Worm (Caenorhabditis elegans): ENCODE results near the gene osm-5.

Gene osm-5

DNA sequence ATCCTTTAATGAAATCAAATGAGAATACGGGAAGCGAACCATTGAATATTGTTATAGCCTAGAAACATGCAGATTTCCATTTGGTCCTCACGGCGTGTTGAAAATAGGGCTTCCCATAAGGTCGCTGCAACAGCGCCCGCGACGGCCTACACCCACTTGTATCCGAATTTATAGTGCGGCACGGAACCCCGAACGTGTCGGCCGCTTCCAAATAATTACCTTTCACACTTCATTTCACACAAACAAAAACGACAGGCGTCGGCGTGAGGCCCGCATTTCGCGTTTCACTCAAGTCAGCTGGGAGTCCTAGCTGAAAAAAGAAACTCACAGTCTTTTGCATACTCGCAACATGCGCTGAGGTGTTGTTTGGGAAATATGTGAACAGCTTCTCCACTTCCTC, 49.4 kb downstream of the osm-5 start:
- TF ChIP-seq med-1 (GFP tag; optimal IDR thresholded peaks at IDR 0.05; ENCODE audit: insufficient read depth) = no peak
- no peak for TF ChIP-seq klf-2 (GFP tag; conservative IDR thresholded peaks at IDR 0.05)
- TF ChIP-seq ref-1 (GFP tag; conservative IDR thresholded peaks at IDR 0.05) = no peak
- TF ChIP-seq ztf-29 (GFP tag; IDR thresholded peaks at IDR 0.05) = no peak
- TF ChIP-seq cog-1 (tag; optimal IDR thresholded peaks at IDR 0.05) = no peak
- no peak for TF ChIP-seq flt-1 (GFP tag; IDR thresholded peaks at IDR 0.05)
- no peak for TF ChIP-seq tab-1 (GFP tag; IDR thresholded peaks at IDR 0.05)
- no peak for TF ChIP-seq T22C8.4 (GFP tag; IDR thresholded peaks at IDR 0.05)
- no peak for TF ChIP-seq ztf-23 (GFP tag; IDR thresholded peaks at IDR 0.05)

DNA sequence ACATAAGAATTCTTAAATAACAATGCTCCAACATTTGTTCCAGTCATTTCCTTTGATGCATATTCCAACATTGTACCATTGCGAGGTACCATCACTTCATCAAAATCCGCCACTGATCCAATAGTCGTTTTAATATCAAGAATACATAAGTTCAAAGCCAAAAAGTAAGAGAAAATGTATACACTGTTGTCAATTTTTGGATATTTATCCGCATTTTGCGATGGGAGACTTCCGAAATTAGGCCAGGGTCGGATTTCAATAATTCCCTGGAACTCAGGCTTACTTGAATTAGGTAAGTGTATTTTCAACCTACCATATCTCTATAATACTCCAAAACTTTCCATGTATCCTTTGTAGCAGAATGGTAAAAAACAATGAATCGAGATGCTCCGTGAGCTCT, 50.1 kb downstream of the osm-5 start, which contains the start of gene M02F4.2:
M02F4.2 (minus strand) TSS at position 101 of the 400 bp plus-strand sequence.
- TF ChIP-seq ref-1 (GFP tag; conservative IDR thresholded peaks at IDR 0.05) = no peak

DNA sequence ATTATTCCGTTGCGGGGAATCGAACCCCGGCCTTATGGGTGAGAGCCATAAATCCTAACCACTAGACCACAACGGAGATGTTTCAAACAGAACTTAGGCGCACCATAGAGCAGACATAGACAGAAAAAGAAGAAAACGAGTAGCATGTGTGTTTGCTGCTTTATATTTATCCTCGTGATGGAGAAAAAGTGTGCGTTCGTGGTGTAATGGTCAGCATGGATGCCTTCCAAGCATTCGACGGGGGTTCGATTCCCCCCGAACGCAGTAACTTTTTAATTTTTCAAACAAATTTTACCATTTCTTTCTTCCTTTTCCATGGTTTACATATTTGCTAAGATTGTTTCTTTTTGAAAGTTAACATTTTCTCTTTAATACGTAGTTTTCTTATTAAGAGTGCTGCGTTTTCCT, 51.9 kb downstream of the osm-5 start:
- TF ChIP-seq ztf-29 (GFP tag; IDR thresholded peaks at IDR 0.05) (peak; percentile 96), T22C8.4 (GFP tag; IDR thresholded peaks at IDR 0.05) (peak; percentile 94), klf-2 (GFP tag; conservative IDR thresholded peaks at IDR 0.05) (peak; percentile 95), flt-1 (GFP tag; IDR thresholded peaks at IDR 0.05) (peak; percentile 97), ztf-23 (GFP tag; IDR thresholded peaks at IDR 0.05) (peak; percentile 98), cog-1 (tag; optimal IDR thresholded peaks at IDR 0.05) (peak; percentile 92), ref-1 (GFP tag; conservative IDR thresholded peaks at IDR 0.05) (peak; percentile 92), med-1 (GFP tag; optimal IDR thresholded peaks at IDR 0.05; ENCODE audit: insufficient read depth) (peak; percentile 79), tab-1 (GFP tag; IDR thresholded peaks at IDR 0.05) (peak; percentile 97)

DNA sequence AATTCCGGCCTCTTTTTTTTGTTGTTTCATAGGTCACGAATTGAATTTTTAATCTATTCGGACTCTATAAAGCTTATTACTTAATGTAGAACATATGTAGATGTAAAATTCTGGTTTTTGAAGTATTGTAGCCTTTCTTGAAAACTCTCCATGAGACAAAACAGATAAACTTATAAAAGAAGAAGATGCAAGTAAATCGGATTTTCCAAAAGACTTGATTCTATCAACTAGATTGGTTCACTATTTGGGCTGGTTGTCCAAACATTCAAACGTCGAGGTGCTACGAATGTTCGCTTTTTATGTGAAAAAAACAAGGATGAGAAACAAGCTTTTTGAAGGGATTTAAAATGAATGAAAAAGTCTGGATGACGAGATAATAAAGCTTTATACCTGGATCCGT, 56.0 kb downstream of the osm-5 start:
- TF ChIP-seq med-1 (GFP tag; optimal IDR thresholded peaks at IDR 0.05; ENCODE audit: insufficient read depth) = no peak

DNA sequence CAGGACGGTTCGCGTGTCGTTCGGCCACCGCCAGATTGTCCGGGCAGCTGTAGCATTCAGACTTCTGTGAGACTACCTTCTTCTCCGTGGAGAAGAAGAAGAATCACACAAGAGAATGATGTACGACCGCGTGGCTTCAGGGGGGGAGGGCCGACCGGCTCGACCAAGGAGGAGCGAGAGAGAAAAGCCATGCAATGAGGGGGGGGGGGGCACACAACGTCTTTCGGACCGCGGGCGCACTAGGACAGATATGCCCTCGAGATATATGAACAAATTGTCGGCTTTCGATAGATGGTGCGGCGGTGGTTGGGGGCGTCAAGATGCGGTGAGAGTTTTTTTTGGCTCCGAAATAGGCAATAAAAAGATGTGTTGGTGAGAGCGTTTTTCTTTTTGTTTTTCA, 56.5 kb downstream of the osm-5 start:
- TF ChIP-seq cog-1 (tag; optimal IDR thresholded peaks at IDR 0.05) (no peak), klf-2 (GFP tag; conservative IDR thresholded peaks at IDR 0.05) (no peak), ztf-29 (GFP tag; IDR thresholded peaks at IDR 0.05) (no peak), med-1 (GFP tag; optimal IDR thresholded peaks at IDR 0.05; ENCODE audit: insufficient read depth) (no peak), ztf-23 (GFP tag; IDR thresholded peaks at IDR 0.05) (no peak), ref-1 (GFP tag; conservative IDR thresholded peaks at IDR 0.05) (no peak), tab-1 (GFP tag; IDR thresholded peaks at IDR 0.05) (no peak), flt-1 (GFP tag; IDR thresholded peaks at IDR 0.05) (no peak), T22C8.4 (GFP tag; IDR thresholded peaks at IDR 0.05) (no peak)
